Worm (Caenorhabditis elegans) whole organism, L4 larva: Measurements from ENCODE around the gene Y75B7B.1.

Source experiments
- F49E8.2 ChIP-seq: sonication (generic microtip); optimal IDR thresholded peaks from 2 replicates; lab custom pipeline; 2016; ENCODE audit warnings: missing compliant biosample characterization, mild to moderate bottlenecking, missing genetic modification characterization, borderline replicate concordance
- aly-2 ChIP-seq: sonication (generic microtip); optimal IDR thresholded peaks from 2 replicates; lab custom pipeline; 2018; ENCODE audit warnings: missing biosample characterization, missing genetic modification characterization
- ama-1 ChIP-seq: fragments of 150-350 bp; optimal IDR thresholded peaks from 2 replicates; lab custom pipeline; 2014; ENCODE audit warnings: inconsistent platforms, mixed read lengths
- gei-8 ChIP-seq: fragments of 200-800 bp; sonication (Bioruptor generic); optimal IDR thresholded peaks from 2 replicates; lab custom pipeline; 2018; ENCODE audit warnings: mild to moderate bottlenecking, missing genetic modification characterization, missing compliant biosample characterization
- jun-1 ChIP-seq: fragments of 150-350 bp; optimal IDR thresholded peaks from 2 replicates; lab custom pipeline; 2014; ENCODE audit warnings: missing biosample characterization, missing genetic modification reagents, missing genetic modification characterization
- lin-38 ChIP-seq: fragments of 200-800 bp; sonication (Bioruptor generic); IDR thresholded peaks from 2 replicates; pipeline ENCODE4 v1.3.6; 2022; ENCODE audit warnings: missing genetic modification reagents, missing genetic modification characterization, missing compliant biosample characterization
- nhr-11 ChIP-seq: fragments of 150-350 bp; optimal IDR thresholded peaks from 2 replicates; lab custom pipeline; 2014; ENCODE audit warnings: missing biosample characterization, missing genetic modification characterization
- nhr-25 ChIP-seq: sonication (generic microtip); optimal IDR thresholded peaks from 2 replicates; lab custom pipeline; 2017; ENCODE audit warnings: missing genetic modification characterization, mild to moderate bottlenecking, missing compliant biosample characterization, antibody characterized with exemption, moderate library complexity, borderline replicate concordance; ENCODE audit not compliant: insufficient read depth
- nhr-76 ChIP-seq: fragments of 150-350 bp; optimal IDR thresholded peaks from 2 replicates; lab custom pipeline; 2014; ENCODE audit warnings: missing biosample characterization, missing genetic modification characterization
- pha-4 ChIP-seq, 2 experiments: fragments of 150-350 bp in 1 of 2; fragments of 200-800 bp in 1 of 2; sonication (Bioruptor generic) in 1 of 2; IDR thresholded peaks in 1 of 2; optimal IDR thresholded peaks in 1 of 2; 2 replicates each; pipeline versions ENCODE4 v1.3.6 to Lab custom; 2014 to 2022; ENCODE audit warnings: missing genetic modification characterization in 2 of 2, missing genetic modification reagents in 2 of 2, missing biosample characterization in 1 of 2, missing compliant biosample characterization in 1 of 2
- skn-1 ChIP-seq: fragments of 150-350 bp; optimal IDR thresholded peaks from 2 replicates; lab custom pipeline; 2014; ENCODE audit warnings: missing biosample characterization, missing genetic modification characterization
- zfp-2 ChIP-seq: sonication (generic microtip); optimal IDR thresholded peaks from 2 replicates; lab custom pipeline; 2016; ENCODE audit warnings: mild to moderate bottlenecking, missing genetic modification characterization, missing compliant biosample characterization

DNA sequence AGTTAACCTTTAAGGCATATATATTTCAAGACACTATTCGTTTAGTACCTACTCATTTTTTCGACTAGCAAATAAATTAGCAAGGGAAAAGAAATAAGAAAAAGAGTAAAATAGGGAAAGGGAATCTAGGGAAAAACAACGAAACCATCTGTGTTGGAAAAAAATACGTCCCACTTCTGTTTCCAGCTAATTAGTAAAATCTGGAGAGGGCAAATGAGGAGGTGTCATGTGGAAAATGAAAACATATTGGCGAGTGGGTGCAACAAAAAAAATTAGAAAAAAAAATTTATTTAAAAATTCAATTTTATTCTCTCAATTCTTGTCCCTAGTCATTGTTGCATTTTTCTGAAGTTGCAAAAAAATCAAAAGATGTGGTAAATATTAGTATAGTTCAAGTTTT lies 37.0 kb downstream of the Y75B7B.1 start:
- TF ChIP-seq lin-38 (GFP tag; lab: Robert Waterston, UW) = no peak
- no peak for TF ChIP-seq skn-1 (tag; lab: Kevin White, UChicago)
- no peak for TF ChIP-seq jun-1 (tag; lab: Kevin White, UChicago)
- no peak for TF ChIP-seq nhr-76 (tag; lab: Kevin White, UChicago)
- no peak for TF ChIP-seq aly-2 (tag; lab: Kevin White, UChicago)
- no peak for TF ChIP-seq nhr-25 (tag; lab: Kevin White, UChicago)
- no peak for TF ChIP-seq nhr-11 (tag; lab: Kevin White, UChicago)
- no peak for TF ChIP-seq ama-1
- no peak for TF ChIP-seq gei-8 (GFP tag; lab: Kevin White, UChicago)
- TF ChIP-seq pha-4 (GFP tag; IDR thresholded peaks at IDR 0.05; lab: Robert Waterston, UW) = no peak
- TF ChIP-seq pha-4 (tag; optimal IDR thresholded peaks at IDR 0.05; lab: Kevin White, UChicago) = no peak
- TF ChIP-seq F49E8.2 (tag; lab: Kevin White, UChicago) = no peak
- TF ChIP-seq zfp-2 (tag; lab: Kevin White, UChicago) = no peak
